Worm (Caenorhabditis elegans) whole organism, young adult: ENCODE data around the gene C08F11.3.
A peak's percentile ranks its signal among the peaks of the same experiment; 100 is the strongest.

Source experiments
- B0035.1 ChIP-seq: sonication (generic microtip); optimal IDR thresholded peaks from 2 replicates; lab custom pipeline; 2016; ENCODE audit warnings: missing genetic modification characterization, mild to moderate bottlenecking, missing compliant biosample characterization, missing genotype, missing genetic modification reagents
- C06A6.2 ChIP-seq: fragments of 200-800 bp; sonication (Bioruptor generic); conservative IDR thresholded peaks from 2 replicates; pipeline ENCODE4 v1.3.6; 2022; ENCODE audit warnings: missing genetic modification characterization, missing compliant biosample characterization
- D2030.7 ChIP-seq: fragments of 200-800 bp; sonication (Bioruptor generic); IDR thresholded peaks from 2 replicates; pipeline ENCODE4 v1.3.6; 2022; ENCODE audit warnings: missing genetic modification reagents, missing genetic modification characterization, missing compliant biosample characterization
- F10E7.11 ChIP-seq: sonication (generic microtip); optimal IDR thresholded peaks from 2 replicates; lab custom pipeline; 2017; ENCODE audit warnings: mild to moderate bottlenecking, missing genetic modification characterization, moderate library complexity, missing compliant biosample characterization
- F23B12.7 ChIP-seq: sonication (generic microtip); optimal IDR thresholded peaks from 2 replicates; lab custom pipeline; 2017; ENCODE audit warnings: missing genetic modification characterization, mild to moderate bottlenecking, missing compliant biosample characterization, antibody characterized with exemption, moderate library complexity; ENCODE audit not compliant: insufficient read depth
- F33H1.4 ChIP-seq: fragments of 200-800 bp; sonication (Bioruptor generic); IDR thresholded peaks from 2 replicates; pipeline ENCODE4 v1.3.6; 2022; ENCODE audit warnings: missing genetic modification reagents, missing genetic modification characterization, missing compliant biosample characterization
- F39B2.1 ChIP-seq: fragments of 200-800 bp; sonication (Bioruptor generic); IDR thresholded peaks from 2 replicates; pipeline ENCODE4 v1.3.6; 2022; ENCODE audit warnings: missing genetic modification reagents, missing genetic modification characterization, missing compliant biosample characterization
- F52B5.7 ChIP-seq: sonication (generic microtip); optimal IDR thresholded peaks from 2 replicates; lab custom pipeline; 2016; ENCODE audit warnings: mild to moderate bottlenecking, missing genetic modification characterization, missing compliant biosample characterization
- F55B11.4 ChIP-seq: sonication (generic microtip); optimal IDR thresholded peaks from 2 replicates; lab custom pipeline; 2016; ENCODE audit warnings: missing compliant biosample characterization, missing genetic modification characterization, borderline replicate concordance; ENCODE audit not compliant: insufficient read depth
- F57C9.4 ChIP-seq: sonication (generic microtip); optimal IDR thresholded peaks from 2 replicates; lab custom pipeline; 2017; ENCODE audit warnings: mild to moderate bottlenecking, missing genetic modification characterization, missing compliant biosample characterization
- T26A5.8 ChIP-seq: sonication (generic microtip); optimal IDR thresholded peaks from 2 replicates; lab custom pipeline; 2016; ENCODE audit warnings: missing genetic modification characterization, missing compliant biosample characterization
- Y53F4B.3 ChIP-seq: fragments of 200-800 bp; sonication (Bioruptor generic); IDR thresholded peaks from 2 replicates; pipeline ENCODE4 v1.3.6; 2022; ENCODE audit warnings: missing genetic modification reagents, missing genetic modification characterization, missing compliant biosample characterization
- Y67H2A.10 ChIP-seq: fragments of 200-800 bp; sonication (Bioruptor generic); conservative IDR thresholded peaks from 2 replicates; pipeline ENCODE4 v1.3.6; 2022; ENCODE audit warnings: missing genetic modification reagents, missing genetic modification characterization, missing compliant biosample characterization
- Y95B8A.8 ChIP-seq: fragments of 200-800 bp; sonication (Bioruptor generic); IDR thresholded peaks from 2 replicates; pipeline ENCODE4 v1.3.6; 2022; ENCODE audit warnings: missing genetic modification reagents, missing genetic modification characterization, missing compliant biosample characterization
- aptf-2 ChIP-seq: fragments of 200-800 bp; sonication (Bioruptor generic); conservative IDR thresholded peaks from 2 replicates; pipeline ENCODE4 v1.3.6; 2022; ENCODE audit warnings: missing genetic modification reagents, missing genetic modification characterization, missing compliant biosample characterization
- atf-7 ChIP-seq: sonication (generic microtip); optimal IDR thresholded peaks from 2 replicates; lab custom pipeline; 2017; ENCODE audit warnings: mild to moderate bottlenecking, missing genetic modification characterization, missing compliant biosample characterization
- bed-2 ChIP-seq: fragments of 200-800 bp; sonication (Bioruptor generic); IDR thresholded peaks from 2 replicates; pipeline ENCODE4 v1.3.6; 2022; ENCODE audit warnings: missing genetic modification reagents, missing genetic modification characterization, missing compliant biosample characterization
- ccch-3 ChIP-seq: fragments of 200-800 bp; sonication (Bioruptor generic); optimal IDR thresholded peaks from 2 replicates; lab custom pipeline; 2018; ENCODE audit warnings: mild to moderate bottlenecking, missing genetic modification characterization, missing compliant biosample characterization
- cebp-2 ChIP-seq: fragments of 200-800 bp; sonication (Bioruptor generic); IDR thresholded peaks from 2 replicates; pipeline ENCODE4 v1.3.6; 2022; ENCODE audit warnings: missing genetic modification characterization, missing compliant biosample characterization
- ceh-100 ChIP-seq: fragments of 200-800 bp; sonication (Bioruptor generic); IDR thresholded peaks from 2 replicates; pipeline ENCODE4 v1.3.6; 2022; ENCODE audit warnings: missing genetic modification reagents, missing genetic modification characterization, missing compliant biosample characterization
- chd-7 ChIP-seq: sonication (generic microtip); optimal IDR thresholded peaks from 2 replicates; lab custom pipeline; 2016; ENCODE audit warnings: mild to moderate bottlenecking, missing genetic modification characterization, moderate library complexity, missing compliant biosample characterization
- die-1 ChIP-seq: sonication (generic microtip); optimal IDR thresholded peaks from 2 replicates; lab custom pipeline; 2016; ENCODE audit warnings: missing genotype, mild to moderate bottlenecking, missing genetic modification characterization, missing compliant biosample characterization
- dpff-1 ChIP-seq: sonication (generic microtip); optimal IDR thresholded peaks from 2 replicates; lab custom pipeline; 2017; ENCODE audit warnings: mild to moderate bottlenecking, missing genetic modification characterization, missing compliant biosample characterization
- dpl-1 ChIP-seq: fragments of 150-350 bp; optimal IDR thresholded peaks from 2 replicates; lab custom pipeline; 2014; ENCODE audit warnings: missing biosample characterization, missing genetic modification reagents, missing genetic modification characterization
- egl-18 ChIP-seq: fragments of 200-800 bp; sonication (Bioruptor generic); IDR thresholded peaks from 2 replicates; pipeline ENCODE4 v1.3.6; 2022; ENCODE audit warnings: missing genetic modification reagents, missing genetic modification characterization, missing compliant biosample characterization
- hlh-12 ChIP-seq: sonication (generic microtip); optimal IDR thresholded peaks from 2 replicates; lab custom pipeline; 2016; ENCODE audit warnings: missing genetic modification characterization, missing compliant biosample characterization
- hrde-1 ChIP-seq: sonication (generic microtip); optimal IDR thresholded peaks from 2 replicates; lab custom pipeline; 2016; ENCODE audit warnings: missing genetic modification characterization, mild to moderate bottlenecking, missing compliant biosample characterization, moderate library complexity, missing genotype, missing genetic modification reagents, borderline replicate concordance
- hsf-1 ChIP-seq: fragments of 200-800 bp; sonication (Bioruptor generic); IDR thresholded peaks from 2 replicates; pipeline ENCODE4 v1.3.6; 2022; ENCODE audit warnings: missing genetic modification reagents, missing genetic modification characterization, missing compliant biosample characterization
- lin-26 ChIP-seq: fragments of 200-800 bp; sonication (Bioruptor generic); IDR thresholded peaks from 2 replicates; pipeline ENCODE4 v1.3.6; 2022; ENCODE audit warnings: missing genetic modification reagents, missing genetic modification characterization, missing compliant biosample characterization
- lin-40 ChIP-seq: sonication (generic microtip); optimal IDR thresholded peaks from 2 replicates; lab custom pipeline; 2016; ENCODE audit warnings: missing genetic modification characterization, mild to moderate bottlenecking, missing compliant biosample characterization, missing genotype, missing genetic modification reagents
- lin-54 ChIP-seq: fragments of 200-800 bp; sonication (Bioruptor generic); optimal IDR thresholded peaks from 2 replicates; lab custom pipeline; 2018; ENCODE audit warnings: mild to moderate bottlenecking, missing genetic modification characterization, missing compliant biosample characterization
- lsy-27 ChIP-seq: sonication (generic microtip); optimal IDR thresholded peaks from 2 replicates; lab custom pipeline; 2017; ENCODE audit warnings: missing genetic modification characterization, mild to moderate bottlenecking, missing compliant biosample characterization, antibody characterized with exemption, missing genotype, borderline replicate concordance; ENCODE audit not compliant: insufficient read depth
- madf-8 ChIP-seq: fragments of 200-800 bp; sonication (Bioruptor generic); conservative IDR thresholded peaks from 2 replicates; pipeline ENCODE4 v1.3.6; 2022; ENCODE audit warnings: missing genetic modification reagents, missing genetic modification characterization, missing compliant biosample characterization
- mes-4 ChIP-seq: sonication (generic microtip); optimal IDR thresholded peaks from 2 replicates; lab custom pipeline; 2016; ENCODE audit warnings: missing genotype, missing genetic modification characterization, missing compliant biosample characterization
- mxl-1 ChIP-seq: sonication (generic microtip); optimal IDR thresholded peaks from 2 replicates; lab custom pipeline; 2016; ENCODE audit warnings: missing genetic modification characterization, missing compliant biosample characterization
- nfyb-1 ChIP-seq: fragments of 200-800 bp; sonication (Bioruptor generic); IDR thresholded peaks from 2 replicates; pipeline ENCODE4 v1.3.6; 2022; ENCODE audit warnings: missing genetic modification reagents, missing genetic modification characterization, missing compliant biosample characterization
- nhr-179 ChIP-seq: sonication (generic microtip); optimal IDR thresholded peaks from 2 replicates; lab custom pipeline; 2016; ENCODE audit warnings: mild to moderate bottlenecking, missing genetic modification characterization, missing compliant biosample characterization
- pbrm-1 ChIP-seq: fragments of 200-800 bp; sonication (Bioruptor generic); IDR thresholded peaks from 2 replicates; pipeline ENCODE4 v1.3.6; 2022; ENCODE audit warnings: missing genetic modification reagents, missing genetic modification characterization, missing compliant biosample characterization
- sea-2 ChIP-seq: fragments of 200-800 bp; sonication (Bioruptor generic); IDR thresholded peaks from 2 replicates; pipeline ENCODE4 v1.3.6; 2022; ENCODE audit warnings: missing genetic modification characterization, missing compliant biosample characterization
- snpc-1.1 ChIP-seq: sonication (generic microtip); optimal IDR thresholded peaks from 2 replicates; lab custom pipeline; 2017; ENCODE audit warnings: missing genetic modification characterization, mild to moderate bottlenecking, missing compliant biosample characterization, antibody characterized with exemption, moderate library complexity, missing genotype, missing genetic modification reagents; ENCODE audit not compliant: insufficient read depth
- snpc-1.3 ChIP-seq: sonication (generic microtip); optimal IDR thresholded peaks from 2 replicates; lab custom pipeline; 2017; ENCODE audit warnings: missing genetic modification characterization, mild to moderate bottlenecking, missing compliant biosample characterization, antibody characterized with exemption, moderate library complexity, missing genotype, missing genetic modification reagents; ENCODE audit not compliant: insufficient read depth
- snpc-3.4 ChIP-seq: sonication (generic microtip); optimal IDR thresholded peaks from 2 replicates; lab custom pipeline; 2017; ENCODE audit warnings: missing genetic modification characterization, mild to moderate bottlenecking, missing compliant biosample characterization, antibody characterized with exemption, moderate library complexity, missing genotype, missing genetic modification reagents
- somi-1 ChIP-seq: fragments of 200-800 bp; sonication (Bioruptor generic); optimal IDR thresholded peaks from 2 replicates; lab custom pipeline; 2018; ENCODE audit warnings: mild to moderate bottlenecking, missing genetic modification characterization, missing compliant biosample characterization
- tbp1 ChIP-seq: fragments of 200-800 bp; sonication (Bioruptor generic); optimal IDR thresholded peaks from 2 replicates; lab custom pipeline; 2018; ENCODE audit warnings: mild to moderate bottlenecking, missing genetic modification characterization, missing compliant biosample characterization
- tbx-9 ChIP-seq: sonication (generic microtip); optimal IDR thresholded peaks from 2 replicates; lab custom pipeline; 2016; ENCODE audit warnings: borderline replicate concordance, missing genetic modification characterization, inconsistent platforms, missing compliant biosample characterization
- unc-62 ChIP-seq: fragments of 150-350 bp; optimal IDR thresholded peaks from 2 replicates; lab custom pipeline; 2014; ENCODE audit warnings: missing biosample characterization, missing genetic modification reagents, missing genetic modification characterization
- ztf-18 ChIP-seq: sonication (generic microtip); optimal IDR thresholded peaks from 2 replicates; lab custom pipeline; 2016; ENCODE audit warnings: missing genotype, mild to moderate bottlenecking, missing genetic modification characterization, missing compliant biosample characterization
- ztf-25 ChIP-seq: fragments of 200-800 bp; sonication (Bioruptor generic); IDR thresholded peaks from 2 replicates; pipeline ENCODE4 v1.3.6; 2022; ENCODE audit warnings: missing genetic modification reagents, missing genetic modification characterization, missing compliant biosample characterization
- ztf-3 ChIP-seq: fragments of 200-800 bp; sonication (Bioruptor generic); optimal IDR thresholded peaks from 2 replicates; lab custom pipeline; 2018; ENCODE audit warnings: mild to moderate bottlenecking, missing genetic modification characterization, missing compliant biosample characterization

C08F11.3 gene

DNA sequence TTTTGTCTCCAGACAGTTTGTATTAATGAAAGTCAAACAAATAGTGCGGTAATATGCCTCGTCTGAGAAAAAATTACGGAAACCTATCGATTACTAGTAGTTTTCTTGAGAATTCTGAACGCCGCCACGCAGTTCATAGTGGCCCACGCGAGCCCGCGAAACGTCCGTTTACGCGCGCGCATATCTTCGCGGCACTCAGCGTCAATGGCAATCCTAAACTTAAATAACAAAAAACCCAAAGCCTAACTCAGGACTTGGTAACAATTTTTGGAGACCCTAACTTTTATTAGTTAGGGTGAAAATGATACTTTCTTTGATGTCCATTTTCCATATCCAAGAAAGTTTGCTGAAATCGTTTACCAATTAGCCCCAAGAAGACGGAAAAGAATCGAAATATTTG, 17.9 kb upstream of the C08F11.3 start:
- TF ChIP-seq pbrm-1 (GFP tag; lab: Robert Waterston, UW), result peak; percentile 84
- peak; percentile 93 for TF ChIP-seq snpc-1.1 (tag; lab: Kevin White, UChicago)
- TF ChIP-seq sea-2 (GFP tag; lab: Robert Waterston, UW), result no peak
- no peak for TF ChIP-seq ccch-3 (GFP tag; lab: Kevin White, UChicago)
- TF ChIP-seq hsf-1 (GFP tag; lab: Robert Waterston, UW), result peak; percentile 46; the same call in 1 of the 2 replicates
- no peak for TF ChIP-seq egl-18 (GFP tag; lab: Robert Waterston, UW)
- TF ChIP-seq Y95B8A.8 (GFP tag; lab: Robert Waterston, UW), result no peak
- TF ChIP-seq dpl-1 (GFP tag; lab: Kevin White, UChicago), result no peak
- TF ChIP-seq F23B12.7 (tag; lab: Kevin White, UChicago), result no peak
- no peak for TF ChIP-seq Y67H2A.10
- no peak for TF ChIP-seq hrde-1 (tag; lab: Kevin White, UChicago)
- TF ChIP-seq Y53F4B.3 (GFP tag; lab: Robert Waterston, UW), result no peak
- TF ChIP-seq F57C9.4, result no peak
- TF ChIP-seq F39B2.1 (GFP tag; lab: Robert Waterston, UW), result no peak
- TF ChIP-seq F52B5.7 (tag; lab: Kevin White, UChicago), result no peak
- TF ChIP-seq cebp-2 (GFP tag; lab: Robert Waterston, UW), result 0 out of 2 replicates have a peak, but pooled peaks have one; percentile 51
- TF ChIP-seq unc-62 (GFP tag; lab: Kevin White, UChicago), result no peak
- no peak for TF ChIP-seq lin-40
- TF ChIP-seq dpff-1, result no peak
- TF ChIP-seq atf-7 (tag; lab: Kevin White, UChicago), result no peak
- TF ChIP-seq madf-8 (GFP tag; lab: Robert Waterston, UW), result no peak
- TF ChIP-seq nfyb-1 (GFP tag; lab: Robert Waterston, UW), result no peak
- peak; percentile 30 for TF ChIP-seq lin-54
- no peak for TF ChIP-seq chd-7 (tag; lab: Kevin White, UChicago)
- no peak for TF ChIP-seq nhr-179 (tag; lab: Kevin White, UChicago)
- no peak for TF ChIP-seq hlh-12
- TF ChIP-seq D2030.7 (GFP tag; lab: Robert Waterston, UW), result peak; percentile 53
- TF ChIP-seq F10E7.11, result no peak
- TF ChIP-seq mes-4 (tag; lab: Kevin White, UChicago), result no peak
- TF ChIP-seq B0035.1 (tag; lab: Kevin White, UChicago), result no peak
- TF ChIP-seq ztf-25 (GFP tag; lab: Robert Waterston, UW), result no peak
- no peak for TF ChIP-seq aptf-2
- peak; percentile 75 for TF ChIP-seq tbp1 (GFP tag; lab: Kevin White, UChicago)
- TF ChIP-seq F55B11.4 (tag; lab: Kevin White, UChicago), result no peak
- no peak for TF ChIP-seq ztf-3 (GFP tag; lab: Kevin White, UChicago)
- TF ChIP-seq T26A5.8 (tag; lab: Kevin White, UChicago), result no peak
- TF ChIP-seq somi-1, result no peak
- TF ChIP-seq die-1 (tag; lab: Kevin White, UChicago), result no peak
- peak; percentile 14; the same call in 1 of the 2 replicates for TF ChIP-seq ceh-100 (GFP tag; lab: Robert Waterston, UW)
- peak; percentile 33; the same call in 1 of the 2 replicates for TF ChIP-seq F33H1.4 (GFP tag; lab: Robert Waterston, UW)
- TF ChIP-seq lin-26 (GFP tag; lab: Robert Waterston, UW), result 0 out of 2 replicates have a peak, but pooled peaks have one; percentile 39
- TF ChIP-seq bed-2, result no peak
- TF ChIP-seq snpc-1.3 (tag; lab: Kevin White, UChicago), result peak; percentile 36
- TF ChIP-seq snpc-3.4 (tag; lab: Kevin White, UChicago), result peak; percentile 77
- TF ChIP-seq ztf-18, result no peak
- TF ChIP-seq C06A6.2 (GFP tag; lab: Robert Waterston, UW), result no peak
- no peak for TF ChIP-seq mxl-1 (tag; lab: Kevin White, UChicago)
- TF ChIP-seq tbx-9 (tag; lab: Kevin White, UChicago), result no peak
- TF ChIP-seq lsy-27 (tag; lab: Kevin White, UChicago), result no peak
